Worm (Caenorhabditis elegans) whole organism, L1 larva: ENCODE results near the gene fbxa-63.

Experiments used
- C04F5.9 ChIP-seq: sonication (generic microtip); optimal IDR thresholded peaks from 2 replicates; lab custom pipeline; 2016; ENCODE audit warnings: missing genetic modification characterization, missing compliant biosample characterization
- C16A3.4 ChIP-seq: fragments of 150-350 bp; optimal IDR thresholded peaks from 2 replicates; lab custom pipeline; 2014; ENCODE audit warnings: missing biosample characterization, missing genetic modification characterization
- C34B4.2 ChIP-seq: sonication (generic microtip); optimal IDR thresholded peaks from 2 replicates; lab custom pipeline; 2017; ENCODE audit warnings: mild to moderate bottlenecking, missing genetic modification characterization, missing compliant biosample characterization
- F16B12.6 ChIP-seq: fragments of 150-350 bp; optimal IDR thresholded peaks from 2 replicates; lab custom pipeline; 2014; ENCODE audit warnings: missing biosample characterization, missing genetic modification characterization
- Y116A8C.19 ChIP-seq: sonication (generic microtip); optimal IDR thresholded peaks from 2 replicates; lab custom pipeline; 2016; ENCODE audit warnings: missing compliant biosample characterization, missing genetic modification characterization, borderline replicate concordance
- aha-1 ChIP-seq: fragments of 150-350 bp; optimal IDR thresholded peaks from 2 replicates; lab custom pipeline; 2014; ENCODE audit warnings: missing biosample characterization, missing genetic modification characterization
- ama-1 ChIP-seq: fragments of 150-350 bp; optimal IDR thresholded peaks from 2 replicates; lab custom pipeline; 2014
- blmp-1 ChIP-seq: fragments of 150-350 bp; optimal IDR thresholded peaks from 2 replicates; lab custom pipeline; 2014; ENCODE audit warnings: missing biosample characterization, missing genetic modification characterization
- ces-1 ChIP-seq: fragments of 150-350 bp; optimal IDR thresholded peaks from 2 replicates; lab custom pipeline; 2014; ENCODE audit warnings: missing biosample characterization, missing genetic modification reagents, missing genetic modification characterization
- dpl-1 ChIP-seq, 3 experiments: fragments of 150-350 bp in 2 of 3; sonication (generic microtip) in 1 of 3; optimal IDR thresholded peaks; 2 replicates each; lab custom pipeline; 2014 to 2017; ENCODE audit warnings: missing biosample characterization in 3 of 3, missing genetic modification characterization in 3 of 3, missing genetic modification reagents in 3 of 3
- dsc-1 ChIP-seq: sonication (generic microtip); optimal IDR thresholded peaks from 2 replicates; lab custom pipeline; 2016; ENCODE audit warnings: mild to moderate bottlenecking, missing genetic modification characterization, missing compliant biosample characterization
- efl-1 ChIP-seq, 4 experiments: fragments of 150-350 bp; optimal IDR thresholded peaks in 3 of 4; peaks in 1 of 4; 1 replicate in 1 of 4; 2 replicates in 3 of 4; lab custom pipeline; 2014; ENCODE audit warnings: missing biosample characterization in 2 of 4, missing genetic modification characterization in 2 of 4, missing genetic modification reagents in 2 of 4
- egl-13 ChIP-seq: sonication (generic microtip); optimal IDR thresholded peaks from 2 replicates; lab custom pipeline; 2016; ENCODE audit warnings: missing genotype, missing genetic modification reagents, missing genetic modification characterization, missing compliant biosample characterization
- egl-27 ChIP-seq, 2 experiments: fragments of 150-350 bp in 1 of 2; sonication (generic microtip); optimal IDR thresholded peaks; 3 replicates each; lab custom pipeline; 2017 to 2018; ENCODE audit warnings: missing biosample characterization in 2 of 2, missing genetic modification characterization in 2 of 2, missing genetic modification reagents in 2 of 2
- ets-5 ChIP-seq: fragments of 200-800 bp; sonication (Bioruptor generic); IDR thresholded peaks from 2 replicates; pipeline ENCODE4 v1.3.6; 2022; ENCODE audit warnings: missing genetic modification characterization, missing compliant biosample characterization
- fkh-10 ChIP-seq: sonication (generic microtip); optimal IDR thresholded peaks from 2 replicates; lab custom pipeline; 2017; ENCODE audit warnings: missing biosample characterization, missing genetic modification reagents, missing genetic modification characterization
- fkh-4 ChIP-seq: sonication (generic microtip); optimal IDR thresholded peaks from 2 replicates; lab custom pipeline; 2016; ENCODE audit warnings: missing compliant biosample characterization, missing genetic modification characterization, borderline replicate concordance
- fos-1 ChIP-seq: fragments of 150-350 bp; optimal IDR thresholded peaks from 2 replicates; lab custom pipeline; 2014; ENCODE audit warnings: missing biosample characterization, missing genetic modification characterization
- grh-1 ChIP-seq: fragments of 200-800 bp; sonication (Bioruptor generic); IDR thresholded peaks from 2 replicates; pipeline ENCODE4 v1.3.6; 2022; ENCODE audit warnings: missing genetic modification reagents, missing genetic modification characterization, missing compliant biosample characterization
- hlh-17 ChIP-seq: fragments of 200-800 bp; sonication (Bioruptor generic); optimal IDR thresholded peaks from 2 replicates; lab custom pipeline; 2018; ENCODE audit warnings: missing genetic modification characterization, mild to moderate bottlenecking, missing compliant biosample characterization, moderate library complexity, borderline replicate concordance
- hlh-4 ChIP-seq: sonication (generic microtip); optimal IDR thresholded peaks from 2 replicates; lab custom pipeline; 2016; ENCODE audit warnings: mild to moderate bottlenecking, missing genetic modification characterization, missing compliant biosample characterization
- isw-1 ChIP-seq: fragments of 200-800 bp; sonication (Bioruptor generic); IDR thresholded peaks from 2 replicates; pipeline ENCODE4 v1.3.6; 2022; ENCODE audit warnings: missing genetic modification characterization, missing compliant biosample characterization
- jun-1 ChIP-seq: fragments of 150-350 bp; optimal IDR thresholded peaks from 2 replicates; lab custom pipeline; 2014; ENCODE audit warnings: missing biosample characterization, missing genetic modification reagents, missing genetic modification characterization
- lin-13 ChIP-seq: fragments of 150-350 bp; optimal IDR thresholded peaks from 2 replicates; lab custom pipeline; 2014; ENCODE audit warnings: missing biosample characterization, missing genetic modification reagents, missing genetic modification characterization
- lin-14 ChIP-seq: fragments of 200-800 bp; sonication (Bioruptor generic); optimal IDR thresholded peaks from 2 replicates; lab custom pipeline; 2018; ENCODE audit warnings: mild to moderate bottlenecking, missing genetic modification characterization, moderate library complexity, missing compliant biosample characterization
- lin-39 ChIP-seq: fragments of 150-350 bp; optimal IDR thresholded peaks from 2 replicates; lab custom pipeline; 2014; ENCODE audit warnings: missing biosample characterization, missing genetic modification reagents, missing genetic modification characterization
- lsy-2 ChIP-seq, 2 experiments: fragments of 150-350 bp; optimal IDR thresholded peaks; 2 replicates each; lab custom pipeline; 2014; ENCODE audit warnings: missing biosample characterization in 2 of 2, missing genetic modification characterization in 2 of 2
- mdl-1 ChIP-seq, 2 experiments: fragments of 150-350 bp; optimal IDR thresholded peaks; 2 replicates each; lab custom pipeline; 2014 to 2017; ENCODE audit warnings: missing biosample characterization in 2 of 2, missing genetic modification characterization in 2 of 2, inconsistent platforms in 1 of 2
- mef-2 ChIP-seq: fragments of 150-350 bp; optimal IDR thresholded peaks from 2 replicates; lab custom pipeline; 2014; ENCODE audit warnings: missing biosample characterization, missing genetic modification characterization
- mep-1 ChIP-seq: fragments of 150-350 bp; optimal IDR thresholded peaks from 2 replicates; lab custom pipeline; 2014; ENCODE audit warnings: missing biosample characterization, missing genetic modification characterization
- nhr-12 ChIP-seq: sonication (generic microtip); optimal IDR thresholded peaks from 2 replicates; lab custom pipeline; 2017; ENCODE audit warnings: missing biosample characterization, missing genetic modification characterization
- nhr-19 ChIP-seq: fragments of 200-800 bp; sonication (Bioruptor generic); conservative IDR thresholded peaks from 2 replicates; pipeline ENCODE4 v1.3.6; 2022; ENCODE audit warnings: missing genetic modification characterization, missing compliant biosample characterization
- nhr-20 ChIP-seq: sonication (generic microtip); optimal IDR thresholded peaks from 2 replicates; lab custom pipeline; 2016; ENCODE audit warnings: mild to moderate bottlenecking, missing genetic modification characterization, missing compliant biosample characterization
- nhr-28 ChIP-seq: fragments of 150-350 bp; optimal IDR thresholded peaks from 2 replicates; lab custom pipeline; 2014; ENCODE audit warnings: missing biosample characterization, missing genetic modification characterization
- nhr-47 ChIP-seq: sonication (generic microtip); optimal IDR thresholded peaks from 2 replicates; lab custom pipeline; 2016; ENCODE audit warnings: mild to moderate bottlenecking, missing genetic modification characterization, moderate library complexity, missing compliant biosample characterization
- nhr-71 ChIP-seq: sonication (generic microtip); optimal IDR thresholded peaks from 2 replicates; lab custom pipeline; 2016; ENCODE audit warnings: mild to moderate bottlenecking, missing genetic modification characterization, moderate library complexity, missing compliant biosample characterization
- nhr-76 ChIP-seq: sonication (generic microtip); optimal IDR thresholded peaks from 2 replicates; lab custom pipeline; 2017; ENCODE audit warnings: missing biosample characterization, missing genetic modification characterization
- nhr-77 ChIP-seq: fragments of 150-350 bp; optimal IDR thresholded peaks from 2 replicates; lab custom pipeline; 2014; ENCODE audit warnings: missing biosample characterization, missing genetic modification characterization
- nhr-85 ChIP-seq: sonication (generic microtip); peaks from one replicate; lab custom pipeline; 2016; ENCODE audit warnings: missing genetic modification characterization, inconsistent platforms, missing compliant biosample characterization
- pax-3 ChIP-seq: fragments of 200-800 bp; sonication (Bioruptor generic); optimal IDR thresholded peaks from 2 replicates; lab custom pipeline; 2018; ENCODE audit warnings: mild to moderate bottlenecking, missing genetic modification characterization, moderate library complexity, missing compliant biosample characterization
- pqm-1 ChIP-seq: sonication (generic microtip); optimal IDR thresholded peaks from 3 replicates; lab custom pipeline; 2017; ENCODE audit warnings: missing biosample characterization, missing genetic modification characterization
- rnt-1 ChIP-seq: sonication (generic microtip); optimal IDR thresholded peaks from 2 replicates; lab custom pipeline; 2016; ENCODE audit warnings: mild to moderate bottlenecking, missing genetic modification characterization, moderate library complexity, missing compliant biosample characterization
- snpc-4 ChIP-seq: fragments of 150-350 bp; optimal IDR thresholded peaks from 2 replicates; lab custom pipeline; 2014; ENCODE audit warnings: missing biosample characterization, missing genetic modification characterization
- sptf-1 ChIP-seq: fragments of 150-350 bp; optimal IDR thresholded peaks from 2 replicates; lab custom pipeline; 2014; ENCODE audit warnings: missing biosample characterization, missing genetic modification characterization
- tbx-2 ChIP-seq: sonication (generic microtip); optimal IDR thresholded peaks from 2 replicates; lab custom pipeline; 2016; ENCODE audit warnings: missing genetic modification characterization, missing compliant biosample characterization
- tlp-1 ChIP-seq: fragments of 150-350 bp; optimal IDR thresholded peaks from 2 replicates; lab custom pipeline; 2014; ENCODE audit warnings: missing biosample characterization, missing genetic modification characterization
- unc-30 ChIP-seq: sonication (generic microtip); optimal IDR thresholded peaks from 2 replicates; lab custom pipeline; 2017; ENCODE audit warnings: missing biosample characterization, missing genetic modification characterization
- unc-98 ChIP-seq: fragments of 200-800 bp; sonication (Bioruptor generic); IDR thresholded peaks from 2 replicates; pipeline ENCODE4 v1.3.6; 2022; ENCODE audit warnings: missing genetic modification characterization, missing compliant biosample characterization
- vab-15 ChIP-seq: sonication (generic microtip); optimal IDR thresholded peaks from 2 replicates; lab custom pipeline; 2017; ENCODE audit warnings: missing genotype, mild to moderate bottlenecking, missing genetic modification characterization, missing compliant biosample characterization
- zag-1 ChIP-seq: fragments of 150-350 bp; optimal IDR thresholded peaks from 2 replicates; lab custom pipeline; 2014; ENCODE audit warnings: missing biosample characterization, missing genetic modification characterization
- ztf-11 ChIP-seq, 2 experiments: sonication (generic microtip); optimal IDR thresholded peaks; 2 replicates each; lab custom pipeline; 2016 to 2017; ENCODE audit warnings: missing genetic modification characterization in 2 of 2, missing biosample characterization in 1 of 2, missing compliant biosample characterization in 1 of 2

The fbxa-63 gene

DNA sequence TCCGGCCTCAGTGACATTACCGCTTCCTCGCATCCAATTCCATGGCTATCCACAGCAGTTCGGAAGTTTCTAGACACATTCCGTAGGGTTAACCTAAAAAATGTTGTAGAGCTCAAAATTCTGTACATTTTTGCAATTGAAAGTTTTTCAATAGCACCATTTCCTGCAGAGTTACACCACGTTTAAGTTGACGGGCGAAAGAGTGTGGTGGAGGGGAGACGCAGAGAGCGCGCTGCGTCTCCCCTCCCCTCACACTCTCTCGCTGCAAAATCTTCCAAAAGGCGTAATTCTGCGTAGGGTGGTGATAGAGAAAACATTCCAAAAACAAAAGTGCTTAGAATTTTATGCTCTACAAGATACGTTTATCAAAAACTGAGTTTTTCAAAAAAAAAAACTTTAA is 5.0 kb downstream of the fbxa-63 start:
- TF ChIP-seq nhr-85 (tag; lab: Kevin White, UChicago) (peak; percentile 59), nhr-19 (GFP tag; lab: Robert Waterston, UW) (no peak)
- TF ChIP-seq, all 84 proteins: peak for 1

ce11 chrIII:1249111-1249583 is 5.8 kb downstream of the fbxa-63 start, which contains the start of the genes fbxa-76 and fbxa-77:
Gene fbxa-76, minus strand, starts transcription at chrIII:1249161.
Gene fbxa-77, plus strand, starts transcription at chrIII:1249475.
- no peak for TF ChIP-seq aha-1
- no peak for TF ChIP-seq hlh-17 (GFP tag; lab: Kevin White, UChicago)
- TF ChIP-seq ama-1 = no peak
- TF ChIP-seq sptf-1 = no peak
- TF ChIP-seq nhr-47 = no peak
- no peak for TF ChIP-seq vab-15
- no peak for TF ChIP-seq nhr-85 (tag; lab: Kevin White, UChicago)
- TF ChIP-seq egl-27 (tag; optimal IDR thresholded peaks at IDR 0.05; lab: Kevin White, UChicago) = no peak
- no peak for TF ChIP-seq C04F5.9 (tag; lab: Kevin White, UChicago)
- no peak for TF ChIP-seq C34B4.2 (tag; lab: Kevin White, UChicago)
- TF ChIP-seq Y116A8C.19 = no peak
- TF ChIP-seq tbx-2 = no peak
- no peak for TF ChIP-seq fkh-10 (GFP tag; lab: Kevin White, UChicago)
- TF ChIP-seq mef-2 = no peak
- TF ChIP-seq mep-1 (tag; lab: Kevin White, UChicago) = peak; percentile 13
- no peak for TF ChIP-seq nhr-28 (tag; lab: Kevin White, UChicago)
- no peak for TF ChIP-seq fkh-4
- no peak for TF ChIP-seq ces-1 (GFP tag; lab: Kevin White, UChicago)
- TF ChIP-seq lin-14 (GFP tag; lab: Kevin White, UChicago) = peak; percentile 33
- no peak for TF ChIP-seq egl-13 (tag; lab: Kevin White, UChicago)
- TF ChIP-seq snpc-4 = no peak
- TF ChIP-seq pax-3 = no peak
- TF ChIP-seq zag-1 (tag; lab: Kevin White, UChicago) = no peak
- peak; percentile 17 for TF ChIP-seq C16A3.4 (tag; lab: Kevin White, UChicago)
- TF ChIP-seq fos-1 = no peak
- no peak for TF ChIP-seq unc-30 (tag; lab: Kevin White, UChicago)
- no peak for TF ChIP-seq lin-13 (GFP tag; lab: Kevin White, UChicago)
- no peak for TF ChIP-seq ztf-11 (tag; optimal IDR thresholded peaks at IDR 0.05; lab: Kevin White, UChicago)
- TF ChIP-seq dsc-1 (tag; lab: Kevin White, UChicago) = no peak
- no peak for TF ChIP-seq hlh-4 (tag; lab: Kevin White, UChicago)
- TF ChIP-seq nhr-19 (GFP tag; lab: Robert Waterston, UW) = no peak
- no peak for TF ChIP-seq jun-1 (tag; lab: Kevin White, UChicago)
- no peak for TF ChIP-seq unc-98 (GFP tag; lab: Robert Waterston, UW)
- peak; percentile 6 for TF ChIP-seq nhr-20 (tag; lab: Kevin White, UChicago)
- TF ChIP-seq isw-1 (GFP tag; lab: Robert Waterston, UW) = no peak
- peak; percentile 57 to 67 for TF ChIP-seq efl-1 (optimal IDR thresholded peaks at IDR 0.05; lab: Kevin White, UChicago)
- peak; percentile 41 to 84 for TF ChIP-seq efl-1 (GFP tag; optimal IDR thresholded peaks at IDR 0.05 in 1 of 2; lab: Kevin White, UChicago)
- no peak for TF ChIP-seq nhr-76 (tag; lab: Kevin White, UChicago)
- peak; percentile 20 for TF ChIP-seq nhr-71
- TF ChIP-seq lsy-2 (tag; optimal IDR thresholded peaks at IDR 0.05; lab: Kevin White, UChicago) = peak in 1 of 2 experiments; percentile 64
- peak; percentile 67 for TF ChIP-seq F16B12.6
- TF ChIP-seq ets-5 (GFP tag; lab: Robert Waterston, UW) = no peak
- no peak for TF ChIP-seq nhr-12 (tag; lab: Kevin White, UChicago)
- TF ChIP-seq rnt-1 (tag; lab: Kevin White, UChicago) = no peak
- TF ChIP-seq lin-39 (tag; lab: Kevin White, UChicago) = no peak
- TF ChIP-seq dpl-1 (GFP tag; optimal IDR thresholded peaks at IDR 0.05; lab: Kevin White, UChicago) = peak; percentile 24 to 45 (median 37)
- no peak for TF ChIP-seq grh-1 (GFP tag; lab: Robert Waterston, UW)
- no peak for TF ChIP-seq pqm-1 (tag; lab: Kevin White, UChicago)
- TF ChIP-seq blmp-1 (tag; lab: Kevin White, UChicago) = peak; percentile 31
- TF ChIP-seq nhr-77 = peak; percentile 3
- TF ChIP-seq mdl-1 (tag; optimal IDR thresholded peaks at IDR 0.05; lab: Kevin White, UChicago) = peak in 1 of 2 experiments; percentile 6
- TF ChIP-seq tlp-1 (tag; lab: Kevin White, UChicago) = no peak
